Worm (Caenorhabditis elegans) whole organism, L4 larva: ENCODE data around the gene F59B10.5.
A peak's percentile ranks its signal among the peaks of the same experiment; 100 is the strongest.

Experiments used
- F10B5.3 ChIP-seq: sonication (generic microtip); optimal IDR thresholded peaks from 2 replicates; lab custom pipeline; 2016; ENCODE audit warnings: mild to moderate bottlenecking, missing genetic modification characterization, missing compliant biosample characterization
- T26A8.4 ChIP-seq: fragments of 200-800 bp; sonication (Bioruptor generic); IDR thresholded peaks from 2 replicates; pipeline ENCODE4 v1.3.6; 2022; ENCODE audit warnings: missing genetic modification characterization, missing compliant biosample characterization
- Y75B8A.6 ChIP-seq: fragments of 200-800 bp; sonication (Bioruptor generic); IDR thresholded peaks from 2 replicates; pipeline ENCODE4 v1.3.6; 2022; ENCODE audit warnings: missing genetic modification reagents, missing genetic modification characterization, missing compliant biosample characterization
- aha-1 ChIP-seq: fragments of 150-350 bp; peaks from one replicate; lab custom pipeline; 2014; ENCODE audit warnings: missing biosample characterization, missing genetic modification characterization
- attf-4 ChIP-seq: sonication (generic microtip); optimal IDR thresholded peaks from 3 replicates; lab custom pipeline; 2017; ENCODE audit warnings: missing biosample characterization, missing genetic modification characterization
- ceh-20 ChIP-seq: fragments of 200-800 bp; sonication (Bioruptor generic); IDR thresholded peaks from 2 replicates; pipeline ENCODE4 v1.3.6; 2022; ENCODE audit warnings: missing genetic modification reagents, missing genetic modification characterization, missing compliant biosample characterization
- ceh-28 ChIP-seq: fragments of 150-350 bp; optimal IDR thresholded peaks from 2 replicates; lab custom pipeline; 2014; ENCODE audit warnings: missing biosample characterization, missing genetic modification reagents, missing genetic modification characterization
- ceh-82 ChIP-seq: sonication (generic microtip); optimal IDR thresholded peaks from 2 replicates; lab custom pipeline; 2017; ENCODE audit warnings: missing biosample characterization, missing genetic modification characterization
- cey-2 ChIP-seq: sonication (generic microtip); optimal IDR thresholded peaks from 3 replicates; lab custom pipeline; 2017; ENCODE audit warnings: missing genetic modification characterization, mild to moderate bottlenecking, missing compliant biosample characterization, antibody characterized with exemption, borderline replicate concordance; ENCODE audit not compliant: insufficient read depth
- ctbp-1 ChIP-seq: fragments of 200-800 bp; sonication (Bioruptor generic); IDR thresholded peaks from 2 replicates; pipeline ENCODE4 v1.3.6; 2022; ENCODE audit warnings: missing genetic modification reagents, missing genetic modification characterization, missing compliant biosample characterization
- daf-16 ChIP-seq, 3 experiments: sonication (generic microtip); optimal IDR thresholded peaks; 2 replicates each; lab custom pipeline; 2016 to 2017; ENCODE audit warnings: missing genetic modification characterization in 3 of 3, missing genetic modification reagents in 3 of 3, mild to moderate bottlenecking in 2 of 3, missing compliant biosample characterization in 2 of 3, missing biosample characterization in 1 of 3, moderate library complexity in 1 of 3
- daf-8 ChIP-seq: fragments of 200-800 bp; sonication (Bioruptor generic); IDR thresholded peaks from 2 replicates; pipeline ENCODE4 v1.3.6; 2022; ENCODE audit warnings: missing genetic modification characterization, missing compliant biosample characterization
- dmd-6 ChIP-seq: fragments of 200-800 bp; sonication (Bioruptor generic); IDR thresholded peaks from 2 replicates; pipeline ENCODE4 v1.3.6; 2022; ENCODE audit warnings: missing genetic modification reagents, missing genetic modification characterization, missing compliant biosample characterization
- dpl-1 ChIP-seq: fragments of 150-350 bp; optimal IDR thresholded peaks from 2 replicates; lab custom pipeline; 2014; ENCODE audit warnings: missing biosample characterization, missing genetic modification reagents, missing genetic modification characterization
- fkh-10 ChIP-seq: fragments of 150-350 bp; optimal IDR thresholded peaks from 2 replicates; lab custom pipeline; 2014; ENCODE audit warnings: missing biosample characterization, missing genetic modification reagents, missing genetic modification characterization
- gei-8 ChIP-seq: fragments of 200-800 bp; sonication (Bioruptor generic); optimal IDR thresholded peaks from 2 replicates; lab custom pipeline; 2018; ENCODE audit warnings: mild to moderate bottlenecking, missing genetic modification characterization, missing compliant biosample characterization
- hlh-11 ChIP-seq: fragments of 200-800 bp; sonication (Bioruptor generic); optimal IDR thresholded peaks from 2 replicates; lab custom pipeline; 2018; ENCODE audit warnings: mild to moderate bottlenecking, missing genetic modification characterization, missing compliant biosample characterization
- jun-1 ChIP-seq: fragments of 150-350 bp; optimal IDR thresholded peaks from 2 replicates; lab custom pipeline; 2014; ENCODE audit warnings: missing biosample characterization, missing genetic modification reagents, missing genetic modification characterization
- lin-1 ChIP-seq: fragments of 200-800 bp; sonication (Bioruptor generic); IDR thresholded peaks from 2 replicates; pipeline ENCODE4 v1.3.6; 2022; ENCODE audit warnings: missing genetic modification reagents, missing genetic modification characterization, missing compliant biosample characterization
- lin-38 ChIP-seq: fragments of 200-800 bp; sonication (Bioruptor generic); IDR thresholded peaks from 2 replicates; pipeline ENCODE4 v1.3.6; 2022; ENCODE audit warnings: missing genetic modification reagents, missing genetic modification characterization, missing compliant biosample characterization
- madf-9 ChIP-seq: fragments of 200-800 bp; sonication (Bioruptor generic); conservative IDR thresholded peaks from 2 replicates; pipeline ENCODE4 v1.3.6; 2022; ENCODE audit warnings: missing genetic modification reagents, missing genetic modification characterization, missing compliant biosample characterization
- mdl-1 ChIP-seq, 2 experiments: fragments of 150-350 bp in 1 of 2; sonication (generic microtip) in 1 of 2; optimal IDR thresholded peaks; 2 replicates each; lab custom pipeline; 2014 to 2017; ENCODE audit warnings: missing biosample characterization in 2 of 2, missing genetic modification characterization in 2 of 2
- mes-2 ChIP-seq: sonication (generic microtip); optimal IDR thresholded peaks from 2 replicates; lab custom pipeline; 2016; ENCODE audit warnings: missing genotype, mild to moderate bottlenecking, missing genetic modification characterization, missing compliant biosample characterization; ENCODE audit not compliant: poor library complexity, severe bottlenecking
- nhr-10 ChIP-seq: fragments of 150-350 bp; optimal IDR thresholded peaks from 2 replicates; lab custom pipeline; 2014; ENCODE audit warnings: missing biosample characterization, missing genetic modification characterization
- nhr-11 ChIP-seq: fragments of 150-350 bp; optimal IDR thresholded peaks from 2 replicates; lab custom pipeline; 2014; ENCODE audit warnings: missing biosample characterization, missing genetic modification characterization
- nhr-28 ChIP-seq: fragments of 150-350 bp; optimal IDR thresholded peaks from 2 replicates; lab custom pipeline; 2014; ENCODE audit warnings: missing biosample characterization, missing genetic modification characterization
- nhr-6 ChIP-seq: fragments of 150-350 bp; optimal IDR thresholded peaks from 2 replicates; lab custom pipeline; 2014; ENCODE audit warnings: missing biosample characterization, missing genetic modification characterization
- pqm-1 ChIP-seq: sonication (generic microtip); optimal IDR thresholded peaks from 2 replicates; lab custom pipeline; 2017; ENCODE audit warnings: missing biosample characterization, missing genetic modification characterization
- sdz-12 ChIP-seq: fragments of 200-800 bp; sonication (Bioruptor generic); optimal IDR thresholded peaks from 2 replicates; lab custom pipeline; 2018; ENCODE audit warnings: mild to moderate bottlenecking, missing genetic modification characterization, missing compliant biosample characterization
- skn-1 ChIP-seq: fragments of 150-350 bp; optimal IDR thresholded peaks from 2 replicates; lab custom pipeline; 2014; ENCODE audit warnings: missing biosample characterization, missing genetic modification characterization
- spr-3 ChIP-seq: fragments of 200-800 bp; sonication (Bioruptor generic); optimal IDR thresholded peaks from 2 replicates; lab custom pipeline; 2018; ENCODE audit warnings: mild to moderate bottlenecking, missing genetic modification characterization, missing compliant biosample characterization
- tra-1 ChIP-seq: fragments of 200-800 bp; sonication (Bioruptor generic); IDR thresholded peaks from 2 replicates; pipeline ENCODE4 v1.3.6; 2022; ENCODE audit warnings: missing genetic modification reagents, missing genetic modification characterization, missing compliant biosample characterization
- unc-62 ChIP-seq, 3 experiments: fragments of 150-350 bp in 1 of 3; sonication (generic microtip); optimal IDR thresholded peaks in 2 of 3; peaks in 1 of 3; 1 replicate in 1 of 3; 2 replicates in 2 of 3; lab custom pipeline; 2014 to 2017; ENCODE audit warnings: missing biosample characterization in 3 of 3, missing genetic modification characterization in 3 of 3, missing genetic modification reagents in 3 of 3, missing genotype in 1 of 3
- zag-1 ChIP-seq: fragments of 150-350 bp; optimal IDR thresholded peaks from 2 replicates; lab custom pipeline; 2014; ENCODE audit warnings: missing biosample characterization, missing genetic modification characterization

The F59B10.5 gene

ce11 chrII:10481824-10482556 lies 41.5 kb downstream of the F59B10.5 start, which contains the start of the genes clec-60 and ZK666.11:
TSS of gene clec-60 (minus strand) at chrII:10481874.
TSS of gene ZK666.11 (plus strand) at chrII:10482522.
- TF ChIP-seq nhr-28 (tag; lab: Kevin White, UChicago), result peak; percentile 73
- no peak for TF ChIP-seq Y75B8A.6 (GFP tag; lab: Robert Waterston, UW)
- peak; percentile 37 for TF ChIP-seq hlh-11 (tag; lab: Kevin White, UChicago)
- TF ChIP-seq dmd-6 (GFP tag; lab: Robert Waterston, UW), result peak; percentile 27; the same call in 1 of the 2 replicates
- TF ChIP-seq pqm-1 (tag; lab: Kevin White, UChicago), result peak; percentile 2
- no peak for TF ChIP-seq gei-8 (GFP tag; lab: Kevin White, UChicago)

- TF ChIP-seq sdz-12 (no peak), aha-1 (tag; lab: Kevin White, UChicago) (peak; percentile 91), mes-2 (no peak), fkh-10 (GFP tag; lab: Kevin White, UChicago) (no peak), nhr-10 (no peak)
Observed at ce11 chrII:10480043-10480442, 43.4 kb downstream of the F59B10.5 start.

- no peak for TF ChIP-seq mdl-1 (tag; optimal IDR thresholded peaks at IDR 0.05; lab: Kevin White, UChicago)
- no peak for TF ChIP-seq ceh-20 (GFP tag; lab: Robert Waterston, UW)
- no peak for TF ChIP-seq nhr-6 (tag; lab: Kevin White, UChicago)
- TF ChIP-seq daf-8 (GFP tag; lab: Robert Waterston, UW), result no peak
- no peak for TF ChIP-seq cey-2 (tag; lab: Kevin White, UChicago)
- TF ChIP-seq lin-38 (GFP tag; lab: Robert Waterston, UW), result no peak
- TF ChIP-seq nhr-11 (tag; lab: Kevin White, UChicago), result no peak
- TF ChIP-seq ceh-28 (tag; lab: Kevin White, UChicago), result no peak
- TF ChIP-seq daf-16 (GFP tag; optimal IDR thresholded peaks at IDR 0.05; lab: Kevin White, UChicago), result no peak
- TF ChIP-seq daf-16 (tag; optimal IDR thresholded peaks at IDR 0.05; lab: Kevin White, UChicago), result no peak
- TF ChIP-seq hlh-11 (tag; lab: Kevin White, UChicago), result no peak
- TF ChIP-seq F10B5.3 (tag; lab: Kevin White, UChicago), result no peak
- TF ChIP-seq zag-1 (tag; lab: Kevin White, UChicago), result no peak
- no peak for TF ChIP-seq dmd-6 (GFP tag; lab: Robert Waterston, UW)
- TF ChIP-seq lin-1 (GFP tag; lab: Robert Waterston, UW), result no peak
Observed at ce11 chrII:10479348-10479747, 44.1 kb downstream of the F59B10.5 start, which contains the start of gene clec-59. TSS of gene clec-59 (minus strand) at chrII:10479448.

- TF ChIP-seq gei-8 (GFP tag; lab: Kevin White, UChicago) (no peak), skn-1 (no peak), attf-4 (no peak), ctbp-1 (GFP tag; lab: Robert Waterston, UW) (no peak), aha-1 (tag; lab: Kevin White, UChicago) (no peak), madf-9 (GFP tag; lab: Robert Waterston, UW) (no peak), lin-1 (GFP tag; lab: Robert Waterston, UW) (no peak), unc-62 (GFP tag; optimal IDR thresholded peaks at IDR 0.05 in 1 of 2; lab: Kevin White, UChicago) (no peak), unc-62 (tag; optimal IDR thresholded peaks at IDR 0.05; lab: Kevin White, UChicago) (no peak), T26A8.4 (GFP tag; lab: Robert Waterston, UW) (no peak), tra-1 (GFP tag; lab: Robert Waterston, UW) (no peak), dpl-1 (no peak), pqm-1 (tag; lab: Kevin White, UChicago) (no peak), ceh-82 (tag; lab: Kevin White, UChicago) (no peak), fkh-10 (GFP tag; lab: Kevin White, UChicago) (no peak), spr-3 (GFP tag; lab: Kevin White, UChicago) (no peak), jun-1 (no peak)
Observed at ce11 chrII:10476959-10477358, 46.5 kb downstream of the F59B10.5 start, which contains the start of gene ZK666.4. TSS of gene ZK666.4 (plus strand) at chrII:10477259.
